Worm (Caenorhabditis elegans) whole organism, L4 larva: ENCODE measurements around the gene imb-2.
"Not testable (repeated sequence)": the region's sequence is repeated elsewhere in the genome, so short reads cannot be mapped to it uniquely, and the experiment has no call there.

ENCODE experiments used
- Y105C5A.15 ChIP-seq: fragments of 200-800 bp; sonication (Bioruptor generic); IDR thresholded peaks from 2 replicates; pipeline ENCODE4 v1.3.6; 2022; ENCODE audit warnings: missing genetic modification characterization, missing compliant biosample characterization
- Y48G9A.11 ChIP-seq: fragments of 200-800 bp; sonication (Bioruptor generic); IDR thresholded peaks from 2 replicates; pipeline ENCODE4 v1.3.6; 2022; ENCODE audit warnings: missing genetic modification reagents, missing genetic modification characterization, missing compliant biosample characterization
- Y5F2A.4 ChIP-seq: fragments of 200-800 bp; sonication (Bioruptor generic); optimal IDR thresholded peaks from 2 replicates; lab custom pipeline; 2018; ENCODE audit warnings: mild to moderate bottlenecking, missing genetic modification characterization, missing compliant biosample characterization
- aha-1 ChIP-seq: fragments of 150-350 bp; peaks from one replicate; lab custom pipeline; 2014; ENCODE audit warnings: missing biosample characterization, missing genetic modification characterization
- ama-1 ChIP-seq: fragments of 150-350 bp; optimal IDR thresholded peaks from 2 replicates; lab custom pipeline; 2014; ENCODE audit warnings: inconsistent platforms, mixed read lengths
- daf-16 ChIP-seq, 3 experiments: sonication (generic microtip); optimal IDR thresholded peaks; 2 replicates each; lab custom pipeline; 2016 to 2017; ENCODE audit warnings: missing genetic modification characterization in 3 of 3, missing genetic modification reagents in 3 of 3, mild to moderate bottlenecking in 2 of 3, missing compliant biosample characterization in 2 of 3, missing biosample characterization in 1 of 3, moderate library complexity in 1 of 3
- dmd-8 ChIP-seq: fragments of 200-800 bp; sonication (Bioruptor generic); IDR thresholded peaks from 2 replicates; pipeline ENCODE4 v1.3.6; 2022; ENCODE audit warnings: missing genetic modification characterization, missing compliant biosample characterization
- dmd-9 ChIP-seq: fragments of 200-800 bp; sonication (Bioruptor generic); IDR thresholded peaks from 2 replicates; pipeline ENCODE4 v1.3.6; 2022; ENCODE audit warnings: missing genetic modification reagents, missing genetic modification characterization, missing compliant biosample characterization
- egl-43 ChIP-seq: fragments of 200-800 bp; sonication (Bioruptor generic); IDR thresholded peaks from 2 replicates; pipeline ENCODE4 v1.3.6; 2022; ENCODE audit warnings: missing genetic modification reagents, missing genetic modification characterization, missing compliant biosample characterization
- hlh-30 ChIP-seq: sonication (generic microtip); optimal IDR thresholded peaks from 2 replicates; lab custom pipeline; 2017; ENCODE audit warnings: antibody characterized with exemption, mild to moderate bottlenecking, missing genetic modification characterization, missing compliant biosample characterization; ENCODE audit not compliant: insufficient read depth
- lin-38 ChIP-seq: fragments of 200-800 bp; sonication (Bioruptor generic); IDR thresholded peaks from 2 replicates; pipeline ENCODE4 v1.3.6; 2022; ENCODE audit warnings: missing genetic modification reagents, missing genetic modification characterization, missing compliant biosample characterization
- madf-5 ChIP-seq, 2 experiments: fragments of 200-800 bp; sonication (Bioruptor generic); IDR thresholded peaks; 2 replicates each; pipeline ENCODE4 v1.3.6; 2022; ENCODE audit warnings: missing compliant biosample characterization in 2 of 2, missing genetic modification characterization in 2 of 2
- mes-2 ChIP-seq: sonication (generic microtip); optimal IDR thresholded peaks from 2 replicates; lab custom pipeline; 2016; ENCODE audit warnings: missing genotype, mild to moderate bottlenecking, missing genetic modification characterization, missing compliant biosample characterization; ENCODE audit not compliant: poor library complexity, severe bottlenecking
- nhr-25 ChIP-seq: sonication (generic microtip); optimal IDR thresholded peaks from 2 replicates; lab custom pipeline; 2017; ENCODE audit warnings: missing genetic modification characterization, mild to moderate bottlenecking, missing compliant biosample characterization, antibody characterized with exemption, moderate library complexity, borderline replicate concordance; ENCODE audit not compliant: insufficient read depth
- nhr-41 ChIP-seq: fragments of 200-800 bp; sonication (Bioruptor generic); IDR thresholded peaks from 2 replicates; pipeline ENCODE4 v1.3.6; 2022; ENCODE audit warnings: missing genetic modification reagents, missing genetic modification characterization, missing compliant biosample characterization
- nhr-42 ChIP-seq: fragments of 200-800 bp; sonication (Bioruptor generic); IDR thresholded peaks from 2 replicates; pipeline ENCODE4 v1.3.6; 2022; ENCODE audit warnings: missing genetic modification characterization, missing compliant biosample characterization
- nhr-77 ChIP-seq: fragments of 150-350 bp; optimal IDR thresholded peaks from 2 replicates; lab custom pipeline; 2014; ENCODE audit warnings: missing biosample characterization, missing genetic modification characterization
- pqm-1 ChIP-seq: sonication (generic microtip); optimal IDR thresholded peaks from 2 replicates; lab custom pipeline; 2017; ENCODE audit warnings: missing biosample characterization, missing genetic modification characterization
- rbr-2 ChIP-seq: sonication (generic microtip); optimal IDR thresholded peaks from 2 replicates; lab custom pipeline; 2016; ENCODE audit warnings: missing genotype, missing genetic modification characterization, missing compliant biosample characterization
- saeg-2 ChIP-seq: fragments of 200-800 bp; sonication (Bioruptor generic); IDR thresholded peaks from 2 replicates; pipeline ENCODE4 v1.3.6; 2022; ENCODE audit warnings: missing genetic modification reagents, missing genetic modification characterization, missing compliant biosample characterization
- sdz-12 ChIP-seq: fragments of 200-800 bp; sonication (Bioruptor generic); optimal IDR thresholded peaks from 2 replicates; lab custom pipeline; 2018; ENCODE audit warnings: mild to moderate bottlenecking, missing genetic modification characterization, missing compliant biosample characterization
- set-16 ChIP-seq: fragments of 200-800 bp; sonication (Bioruptor generic); IDR thresholded peaks from 2 replicates; pipeline ENCODE4 v1.3.6; 2022; ENCODE audit warnings: missing genetic modification reagents, missing genetic modification characterization, missing compliant biosample characterization
- spr-3 ChIP-seq: fragments of 200-800 bp; sonication (Bioruptor generic); optimal IDR thresholded peaks from 2 replicates; lab custom pipeline; 2018; ENCODE audit warnings: mild to moderate bottlenecking, missing genetic modification characterization, missing compliant biosample characterization
- unc-39 ChIP-seq: sonication (generic microtip); optimal IDR thresholded peaks from 2 replicates; lab custom pipeline; 2017; ENCODE audit warnings: missing biosample characterization, missing genetic modification characterization
- unc-62 ChIP-seq, 3 experiments: fragments of 150-350 bp in 1 of 3; sonication (generic microtip); optimal IDR thresholded peaks in 2 of 3; peaks in 1 of 3; 1 replicate in 1 of 3; 2 replicates in 2 of 3; lab custom pipeline; 2014 to 2017; ENCODE audit warnings: missing biosample characterization in 3 of 3, missing genetic modification characterization in 3 of 3, missing genetic modification reagents in 3 of 3, missing genotype in 1 of 3
- zag-1 ChIP-seq: fragments of 150-350 bp; optimal IDR thresholded peaks from 2 replicates; lab custom pipeline; 2014; ENCODE audit warnings: missing biosample characterization, missing genetic modification characterization
- ztf-11 ChIP-seq: fragments of 150-350 bp; optimal IDR thresholded peaks from 2 replicates; lab custom pipeline; 2014; ENCODE audit warnings: missing biosample characterization, missing genetic modification characterization

The imb-2 gene

DNA sequence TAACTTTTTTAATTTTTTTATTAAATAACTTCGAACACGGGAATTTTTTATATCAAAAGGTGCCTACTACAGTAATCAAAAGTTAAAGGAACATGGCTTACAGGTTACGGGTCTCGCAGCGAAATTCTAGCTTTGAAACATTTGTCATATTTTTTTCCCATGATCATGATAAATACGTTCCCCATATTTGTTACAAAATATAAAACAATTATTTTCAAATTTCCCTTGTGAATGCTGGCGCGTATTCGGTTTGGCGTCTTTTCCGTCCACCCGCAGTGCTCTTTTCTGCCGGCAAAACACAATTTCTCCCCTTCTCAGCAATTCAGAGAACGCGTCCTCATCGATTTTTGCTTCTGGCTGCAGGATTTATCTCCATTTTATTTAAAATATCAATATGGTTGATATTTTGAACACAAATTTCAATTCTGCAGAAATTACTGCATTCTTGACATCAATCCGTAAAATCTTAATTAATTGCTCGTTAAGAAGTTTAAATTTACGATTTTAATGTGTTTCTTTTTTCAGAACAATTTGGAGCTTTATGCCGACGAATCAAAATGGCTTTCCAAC is at the start of gene imb-2 (continued):
- TF ChIP-seq dmd-8: no peak

DNA sequence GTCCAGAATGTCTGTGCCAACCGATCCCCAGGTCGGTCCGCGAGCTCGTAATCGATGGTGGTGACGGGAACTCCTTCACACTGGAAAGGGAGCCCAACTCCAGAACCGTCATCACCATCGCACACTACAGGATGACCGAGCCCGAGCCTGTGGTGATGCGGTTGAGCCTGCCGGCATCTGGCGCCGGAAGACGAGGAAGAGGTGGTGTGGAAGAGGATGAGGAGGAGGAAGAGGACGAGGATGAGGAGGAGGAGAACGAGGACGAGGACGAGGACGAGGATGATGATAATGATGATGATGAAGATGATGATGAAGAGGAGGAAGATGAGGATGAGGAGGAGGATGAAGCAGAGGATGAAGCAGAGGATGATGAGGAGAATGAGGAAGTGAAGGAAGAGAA is 47.5 kb upstream of the imb-2 start, which contains the start of gene Y54G11A.14:
Y54G11A.14 (plus strand) TSS at position 132 of the 400 bp plus-strand sequence.
- TF ChIP-seq set-16 (GFP tag; lab: Robert Waterston, UW) (peak; percentile 84), daf-16 (GFP tag; optimal IDR thresholded peaks at IDR 0.05; lab: Kevin White, UChicago) (no peak), daf-16 (tag; optimal IDR thresholded peaks at IDR 0.05; lab: Kevin White, UChicago) (no peak), egl-43 (GFP tag; lab: Robert Waterston, UW) (0 out of 2 replicates have a peak, but pooled peaks have one; percentile 22), pqm-1 (tag; lab: Kevin White, UChicago) (no peak), ama-1 (no peak), nhr-77 (tag; lab: Kevin White, UChicago) (no peak), saeg-2 (GFP tag; lab: Robert Waterston, UW) (no peak), sdz-12 (GFP tag; lab: Kevin White, UChicago) (no peak), nhr-41 (GFP tag; lab: Robert Waterston, UW) (no peak), Y105C5A.15 (GFP tag; lab: Robert Waterston, UW) (0 out of 2 replicates have a peak, but pooled peaks have one; percentile 20), ztf-11 (no peak), aha-1 (peak; percentile 11), nhr-42 (GFP tag; lab: Robert Waterston, UW) (no peak)
- TF ChIP-seq, all 104 proteins: peak for 4

DNA sequence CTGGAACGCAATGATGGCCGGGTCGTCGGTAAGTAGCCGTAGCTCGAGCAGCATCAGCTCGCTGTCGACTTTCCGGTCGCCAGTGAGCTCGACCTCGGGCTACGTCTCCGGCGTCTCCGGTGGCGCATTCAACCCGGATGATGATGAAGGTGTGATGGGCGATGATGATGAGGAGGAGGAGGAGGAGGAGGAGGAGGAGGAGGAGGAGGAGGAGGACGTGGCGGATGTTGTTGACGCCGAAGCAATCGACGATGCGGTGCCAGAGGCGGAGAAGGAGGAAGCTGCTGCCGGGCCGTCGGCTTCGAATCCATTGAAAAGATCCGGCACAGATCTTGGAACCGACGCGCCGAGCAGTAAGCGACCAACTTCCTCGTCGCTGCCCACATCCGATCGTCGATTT is 46.3 kb upstream of the imb-2 start:
- TF ChIP-seq set-16 (GFP tag; lab: Robert Waterston, UW) (peak; percentile 95), Y5F2A.4 (GFP tag; lab: Kevin White, UChicago) (no peak), aha-1 (peak; percentile 4), madf-5 (GFP tag; IDR thresholded peaks at IDR 0.05; lab: Robert Waterston, UW) (0 out of 4 replicates have a peak, but pooled peaks of 1 of the 2 experiments have one; percentile 12), spr-3 (GFP tag; lab: Kevin White, UChicago) (no peak)

DNA sequence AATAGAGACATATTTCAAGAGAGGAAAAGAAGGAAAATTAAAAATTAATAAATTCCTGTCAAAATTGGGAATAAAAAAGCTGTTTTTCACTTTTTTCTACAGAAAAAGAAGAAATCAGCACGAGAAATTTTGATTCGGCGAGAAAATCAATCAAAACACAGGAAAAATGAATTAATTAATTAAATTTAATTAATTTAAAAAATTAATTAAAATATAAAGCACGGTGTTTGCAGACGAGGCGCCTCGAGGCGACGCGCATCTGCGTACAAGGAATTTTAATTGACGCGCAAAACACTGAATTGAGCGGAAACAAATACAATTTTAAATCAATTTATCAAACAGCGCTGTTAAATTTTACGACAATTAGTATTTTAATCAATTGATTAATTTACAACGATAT is 44.3 kb upstream of the imb-2 start:
- TF ChIP-seq dmd-9 (no peak), Y48G9A.11 (GFP tag; lab: Robert Waterston, UW) (no peak), zag-1 (tag; lab: Kevin White, UChicago) (no peak), rbr-2 (tag; lab: Kevin White, UChicago) (no peak), nhr-25 (no peak), lin-38 (peak; percentile 39; the same call in 1 of the 2 replicates), mes-2 (tag; lab: Kevin White, UChicago) (peak; percentile 27), hlh-30 (no peak), unc-39 (tag; lab: Kevin White, UChicago) (no peak)

DNA sequence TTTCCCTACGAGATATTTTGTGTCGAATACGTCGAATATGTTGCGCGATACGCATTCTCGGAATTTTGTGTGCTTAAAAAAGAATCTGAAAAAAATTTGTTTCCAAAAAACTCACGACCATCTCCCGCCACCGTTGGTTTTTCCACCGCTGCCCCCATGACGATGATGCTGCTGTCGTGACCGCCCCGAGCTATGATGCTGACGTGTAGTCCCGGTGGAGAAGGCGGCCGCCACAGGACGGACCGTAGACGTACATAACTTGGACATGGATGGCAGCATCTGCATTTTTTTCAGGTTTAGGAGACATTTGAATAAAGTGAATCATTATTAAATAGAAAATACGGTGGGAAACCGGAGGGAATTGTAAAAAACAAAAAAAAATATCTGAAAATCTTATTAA is 21.3 kb upstream of the imb-2 start, which contains the start of gene ddl-3:
ddl-3 (minus strand) TSS at position 289 of the 400 bp plus-strand sequence.
- TF ChIP-seq Y48G9A.11 (GFP tag; lab: Robert Waterston, UW) (0 out of 2 replicates have a peak, but pooled peaks have one; percentile 55), set-16 (GFP tag; lab: Robert Waterston, UW) (peak; percentile 31; the same call in 1 of the 2 replicates)

DNA sequence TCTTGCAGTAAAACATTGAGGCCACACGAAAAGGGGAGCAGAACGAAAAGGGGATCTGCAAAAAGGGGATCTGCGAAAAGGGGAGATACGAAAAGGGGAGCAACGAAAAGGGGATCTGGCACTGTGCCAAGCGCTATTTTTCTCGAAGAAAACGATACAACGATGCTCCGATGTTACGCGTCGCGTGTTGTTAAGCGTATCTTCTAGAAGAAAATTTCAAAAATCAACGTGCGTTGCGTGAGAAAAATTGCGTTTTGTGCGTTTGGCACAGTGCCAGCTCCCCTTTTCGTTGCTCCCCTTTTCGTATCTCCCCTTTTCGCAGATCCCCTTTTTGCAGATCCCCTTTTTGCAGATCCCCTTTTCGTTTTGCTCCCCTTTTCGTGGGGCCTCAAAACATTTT is 19.3 kb upstream of the imb-2 start, which contains the start of gene Y54G11A.9:
Y54G11A.9 (minus strand) TSS at position 196 of the 400 bp plus-strand sequence.
- peak in 1 of 2 experiments; percentile 56 for TF ChIP-seq unc-62 (GFP tag; optimal IDR thresholded peaks at IDR 0.05 in 1 of 2; lab: Kevin White, UChicago)
- not testable (repeated sequence) for TF ChIP-seq unc-62 (tag; optimal IDR thresholded peaks at IDR 0.05; lab: Kevin White, UChicago)
